Fruit fly (Drosophila melanogaster) whole organism, embryonic: Measurements from ENCODE around the gene Parg.

ENCODE experiments used
- Aef1 ChIP-seq: fragments of 200-800 bp; sonication (Bioruptor generic); IDR thresholded peaks from 3 replicates; pipeline ENCODE4 v1.3.6; 2022; ENCODE audit warnings: missing biosample characterization, missing genetic modification characterization
- Awh ChIP-seq: fragments of 200-800 bp; sonication (Bioruptor generic); IDR thresholded peaks from 2 replicates; pipeline ENCODE4, ENCODE4 v1.3.6; 2022; ENCODE audit warnings: missing biosample characterization, missing genetic modification characterization
- CG10431 ChIP-seq: fragments of 200-800 bp; sonication (Bioruptor generic); optimal IDR thresholded peaks from 3 replicates; lab custom pipeline; 2018; ENCODE audit warnings: missing biosample characterization, mild to moderate bottlenecking, missing genetic modification characterization
- CG11723 ChIP-seq: fragments of 200-800 bp; sonication (Bioruptor generic); optimal IDR thresholded peaks from 2 replicates; lab custom pipeline; 2017; ENCODE audit warnings: missing biosample characterization, mild to moderate bottlenecking, missing genetic modification characterization
- CG1233 ChIP-seq: fragments of 200-800 bp; sonication (Bioruptor generic); optimal IDR thresholded peaks from 4 replicates; lab custom pipeline; 2018; ENCODE audit warnings: missing biosample characterization, mild to moderate bottlenecking, missing genetic modification characterization
- CG13287 ChIP-seq: fragments of 200-800 bp; sonication (Bioruptor generic); IDR thresholded peaks from 2 replicates; pipeline ENCODE4 v1.3.6; 2022; ENCODE audit warnings: missing biosample characterization, missing genetic modification characterization; ENCODE audit not compliant: partially characterized antibody
- CG13894 ChIP-seq: fragments of 200-800 bp; sonication (Bioruptor generic); optimal IDR thresholded peaks from 3 replicates; lab custom pipeline; 2018; ENCODE audit warnings: missing biosample characterization, mild to moderate bottlenecking, missing genetic modification characterization, moderate library complexity
- CG14014 ChIP-seq: fragments of 200-800 bp; sonication (Bioruptor generic); IDR thresholded peaks from 2 replicates; pipeline ENCODE4 v1.3.6; 2022; ENCODE audit warnings: missing biosample characterization, missing genetic modification characterization
- CG14710 ChIP-seq: fragments of 200-800 bp; sonication (Bioruptor generic); optimal IDR thresholded peaks from 3 replicates; lab custom pipeline; 2019; ENCODE audit warnings: missing biosample characterization, mild to moderate bottlenecking, missing genetic modification characterization, moderate library complexity
- CG15514 ChIP-seq: fragments of 200-800 bp; sonication (Bioruptor generic); optimal IDR thresholded peaks from 3 replicates; lab custom pipeline; 2017; ENCODE audit warnings: missing biosample characterization, missing genetic modification characterization, mild to moderate bottlenecking, moderate library complexity, missing genetic modification reagents
- CG17361 ChIP-seq: fragments of 200-800 bp; sonication (Bioruptor generic); IDR thresholded peaks from 3 replicates; pipeline ENCODE4 v1.3.6; 2022; ENCODE audit warnings: missing biosample characterization, missing genetic modification characterization
- CG17385 ChIP-seq: fragments of 200-800 bp; sonication (Bioruptor generic); optimal IDR thresholded peaks from 3 replicates; lab custom pipeline; 2018; ENCODE audit warnings: missing biosample characterization, mild to moderate bottlenecking, missing genetic modification characterization
- CG17568 ChIP-seq: fragments of 200-800 bp; sonication (Bioruptor generic); optimal IDR thresholded peaks from 2 replicates; lab custom pipeline; 2018; ENCODE audit warnings: missing biosample characterization, mild to moderate bottlenecking, missing genetic modification characterization, moderate library complexity
- CG18476 ChIP-seq: fragments of 200-800 bp; sonication (Bioruptor generic); optimal IDR thresholded peaks from 2 replicates; lab custom pipeline; 2016; ENCODE audit warnings: missing biosample characterization, mild to moderate bottlenecking, missing genetic modification characterization
- CG2129 ChIP-seq: fragments of 200-800 bp; sonication (Bioruptor generic); IDR thresholded peaks from 2 replicates; pipeline ENCODE4 v1.3.6; 2022; ENCODE audit warnings: missing biosample characterization, missing genetic modification characterization; ENCODE audit not compliant: partially characterized antibody
- CG2202 ChIP-seq: fragments of 200-800 bp; sonication (Bioruptor generic); optimal IDR thresholded peaks from 2 replicates; lab custom pipeline; 2018; ENCODE audit warnings: missing biosample characterization, mild to moderate bottlenecking, missing genetic modification characterization
- CG31365 ChIP-seq: fragments of 200-800 bp; sonication (Bioruptor generic); optimal IDR thresholded peaks from 2 replicates; lab custom pipeline; 2018; ENCODE audit warnings: missing biosample characterization, mild to moderate bottlenecking, missing genetic modification characterization
- CG4328 ChIP-seq: fragments of 200-800 bp; sonication (Bioruptor generic); optimal IDR thresholded peaks from 3 replicates; lab custom pipeline; 2017; ENCODE audit warnings: missing biosample characterization, missing genetic modification reagents, missing genetic modification characterization
- CG4617 ChIP-seq: fragments of 200-800 bp; sonication (Bioruptor generic); optimal IDR thresholded peaks from 3 replicates; lab custom pipeline; 2016; ENCODE audit warnings: missing biosample characterization, missing genetic modification characterization, borderline replicate concordance
- CG6791 ChIP-seq: fragments of 200-800 bp; sonication (Bioruptor generic); IDR thresholded peaks from 3 replicates; pipeline ENCODE4 v1.3.6; 2022; ENCODE audit warnings: missing biosample characterization, missing genetic modification characterization; ENCODE audit not compliant: partially characterized antibody
- CG7271 ChIP-seq: fragments of 200-800 bp; sonication (Bioruptor generic); optimal IDR thresholded peaks from 2 replicates; lab custom pipeline; 2018; ENCODE audit warnings: missing biosample characterization, mild to moderate bottlenecking, missing genetic modification characterization, moderate library complexity
- CG8089 ChIP-seq: fragments of 200-800 bp; sonication (Bioruptor generic); optimal IDR thresholded peaks from 3 replicates; lab custom pipeline; 2016; ENCODE audit warnings: missing biosample characterization, missing genetic modification characterization
- CG8944 ChIP-seq: fragments of 200-800 bp; sonication (Bioruptor generic); optimal IDR thresholded peaks from 3 replicates; lab custom pipeline; 2016; ENCODE audit warnings: missing biosample characterization, missing genetic modification characterization
- CG9727 ChIP-seq: fragments of 200-800 bp; sonication (Bioruptor generic); optimal IDR thresholded peaks from 3 replicates; lab custom pipeline; 2017; ENCODE audit warnings: missing biosample characterization, mild to moderate bottlenecking, missing genetic modification characterization
- CHES-1-like ChIP-seq: fragments of 200-800 bp; sonication (Bioruptor generic); optimal IDR thresholded peaks from 2 replicates; lab custom pipeline; 2016; ENCODE audit warnings: missing biosample characterization, missing genetic modification characterization
- CoRest ChIP-seq: fragments of 200-800 bp; sonication (Bioruptor generic); optimal IDR thresholded peaks from 3 replicates; lab custom pipeline; 2018; ENCODE audit warnings: missing biosample characterization, mild to moderate bottlenecking, missing genetic modification characterization, moderate library complexity
- E2f1 ChIP-seq: fragments of 200-800 bp; sonication (Bioruptor generic); IDR thresholded peaks from 2 replicates; pipeline ENCODE4 v1.3.6; 2022; ENCODE audit warnings: missing biosample characterization, missing genetic modification characterization
- HLH54F ChIP-seq: fragments of 200-800 bp; sonication (Bioruptor generic); optimal IDR thresholded peaks from 3 replicates; lab custom pipeline; 2016; ENCODE audit warnings: missing biosample characterization, missing genetic modification characterization
- Hmr ChIP-seq: fragments of 200-800 bp; sonication (Bioruptor generic); optimal IDR thresholded peaks from 3 replicates; lab custom pipeline; 2017; ENCODE audit warnings: mild to moderate bottlenecking, missing biosample characterization, missing genetic modification reagents, missing genetic modification characterization
- Ravus ChIP-seq: fragments of 200-800 bp; sonication (Bioruptor generic); IDR thresholded peaks from 2 replicates; pipeline ENCODE4 v1.3.6; 2022; ENCODE audit warnings: missing biosample characterization, missing genetic modification characterization
- Spps ChIP-seq: fragments of 200-800 bp; sonication (Bioruptor generic); optimal IDR thresholded peaks from 2 replicates; lab custom pipeline; 2018; ENCODE audit warnings: missing biosample characterization, mild to moderate bottlenecking, missing genetic modification characterization
- Sry-β ChIP-seq: fragments of 200-800 bp; sonication (Bioruptor generic); optimal IDR thresholded peaks from 2 replicates; lab custom pipeline; 2018; ENCODE audit warnings: missing biosample characterization, mild to moderate bottlenecking, missing genetic modification characterization, moderate library complexity
- bab2 ChIP-seq: fragments of 200-800 bp; sonication (Bioruptor generic); optimal IDR thresholded peaks from 2 replicates; lab custom pipeline; 2016; ENCODE audit warnings: missing biosample characterization, missing genetic modification characterization
- bowl ChIP-seq: fragments of 200-800 bp; sonication (Bioruptor generic); IDR thresholded peaks from 2 replicates; pipeline ENCODE4 v1.3.6; 2022; ENCODE audit warnings: missing biosample characterization, missing genetic modification characterization
- btn ChIP-seq: fragments of 200-800 bp; sonication (Bioruptor generic); optimal IDR thresholded peaks from 2 replicates; lab custom pipeline; 2016; ENCODE audit warnings: missing biosample characterization, missing genetic modification characterization
- crp ChIP-seq, 2 experiments: fragments of 200-800 bp; sonication (Bioruptor generic); optimal IDR thresholded peaks; 2 replicates in 1 of 2; 3 replicates in 1 of 2; lab custom pipeline; 2017; ENCODE audit warnings: missing biosample characterization in 2 of 2, missing genetic modification characterization in 2 of 2, mild to moderate bottlenecking in 1 of 2, moderate library complexity in 1 of 2
- danr ChIP-seq: fragments of 200-800 bp; sonication (Bioruptor generic); IDR thresholded peaks from 2 replicates; pipeline ENCODE4 v1.3.6; 2022; ENCODE audit warnings: missing biosample characterization, missing genetic modification characterization
- gcm2 ChIP-seq: fragments of 200-800 bp; sonication (Bioruptor generic); optimal IDR thresholded peaks from 2 replicates; lab custom pipeline; 2016; ENCODE audit warnings: missing biosample characterization, missing genetic modification characterization
- gt ChIP-seq: fragments of 200-800 bp; sonication (Bioruptor generic); IDR thresholded peaks from 2 replicates; pipeline ENCODE4 v1.3.6; 2022; ENCODE audit warnings: missing biosample characterization, missing genetic modification characterization
- her ChIP-seq: fragments of 200-800 bp; sonication (Bioruptor generic); optimal IDR thresholded peaks from 2 replicates; lab custom pipeline; 2016; ENCODE audit warnings: missing biosample characterization, missing genetic modification characterization
- jing ChIP-seq: fragments of 200-800 bp; sonication (Bioruptor generic); optimal IDR thresholded peaks from 2 replicates; lab custom pipeline; 2018; ENCODE audit warnings: missing biosample characterization, mild to moderate bottlenecking, missing genetic modification characterization
- knrl ChIP-seq: fragments of 200-800 bp; sonication (Bioruptor generic); IDR thresholded peaks from 3 replicates; pipeline ENCODE4 v1.3.6; 2022; ENCODE audit warnings: missing biosample characterization, missing genetic modification characterization; ENCODE audit not compliant: partially characterized antibody
- maf-S ChIP-seq: fragments of 200-800 bp; sonication (Bioruptor generic); optimal IDR thresholded peaks from 2 replicates; lab custom pipeline; 2016; ENCODE audit warnings: missing biosample characterization, missing genetic modification characterization
- oc ChIP-seq: fragments of 200-800 bp; sonication (Bioruptor generic); optimal IDR thresholded peaks from 2 replicates; lab custom pipeline; 2018; ENCODE audit warnings: missing biosample characterization, mild to moderate bottlenecking, missing genetic modification characterization, moderate library complexity
- repo ChIP-seq: fragments of 200-800 bp; sonication (Bioruptor generic); optimal IDR thresholded peaks from 2 replicates; lab custom pipeline; 2016; ENCODE audit warnings: missing biosample characterization, missing genetic modification characterization
- stc ChIP-seq: fragments of 200-800 bp; sonication (Bioruptor generic); IDR thresholded peaks from 2 replicates; pipeline ENCODE4 v1.3.6; 2022; ENCODE audit warnings: missing biosample characterization, missing genetic modification characterization
- stwl ChIP-seq: fragments of 200-800 bp; sonication (Bioruptor generic); optimal IDR thresholded peaks from 3 replicates; lab custom pipeline; 2018; ENCODE audit warnings: missing biosample characterization, mild to moderate bottlenecking, missing genetic modification characterization, moderate library complexity
- tin ChIP-seq: fragments of 200-800 bp; sonication (Bioruptor generic); optimal IDR thresholded peaks from 3 replicates; lab custom pipeline; 2016; ENCODE audit warnings: missing biosample characterization, missing genetic modification characterization
- toy ChIP-seq: fragments of 200-800 bp; sonication (Bioruptor generic); IDR thresholded peaks from 2 replicates; pipeline ENCODE4 v1.3.6; 2022; ENCODE audit warnings: missing biosample characterization, missing genetic modification characterization

Parg gene

dm6 chrX:3677847-3678411 is 6.6 kb upstream of the Parg start (continued):
- peak; percentile 7 for TF ChIP-seq CG8089 (GFP tag; lab: Kevin White, UChicago)
- TF ChIP-seq CG8944 (GFP tag; lab: Kevin White, UChicago), result no peak
- TF ChIP-seq Ravus (GFP tag; lab: Robert Waterston, UW), result no peak
- no peak for TF ChIP-seq CG31365 (tag; lab: Kevin White, UChicago)
- TF ChIP-seq HLH54F (GFP tag; lab: Kevin White, UChicago), result no peak
- peak; percentile 88 for TF ChIP-seq CG9727 (GFP tag; lab: Kevin White, UChicago)
- TF ChIP-seq btn (GFP tag; lab: Kevin White, UChicago), result peak; percentile 7
- no peak for TF ChIP-seq gcm2 (GFP tag; lab: Kevin White, UChicago)
- no peak for TF ChIP-seq CG17568 (GFP tag; lab: Kevin White, UChicago)
- no peak for TF ChIP-seq maf-S (GFP tag; lab: Kevin White, UChicago)
- TF ChIP-seq CG2202, result peak; percentile 71
- peak; percentile 50; the same call in 1 of the 2 replicates for TF ChIP-seq stc (GFP tag; lab: Robert Waterston, UW)
- no peak for TF ChIP-seq stwl
- TF ChIP-seq Awh (GFP tag; lab: Robert Waterston, UW), result 0 out of 2 replicates have a peak, but pooled peaks have one; percentile 47
- no peak for TF ChIP-seq CG2129 (GFP tag; lab: Robert Waterston, UW)
- peak; percentile 72 for TF ChIP-seq oc (tag; lab: Kevin White, UChicago)
- TF ChIP-seq CHES-1-like (GFP tag; lab: Kevin White, UChicago), result peak; percentile 3
- TF ChIP-seq Spps, result peak; percentile 83
- TF ChIP-seq CG7271 (tag; lab: Kevin White, UChicago), result no peak
- no peak for TF ChIP-seq bowl (GFP tag; lab: Robert Waterston, UW)
- TF ChIP-seq CG14014 (GFP tag; lab: Robert Waterston, UW), result peak; percentile 46
- no peak for TF ChIP-seq repo
- peak; percentile 78 for TF ChIP-seq CG11723 (GFP tag; lab: Kevin White, UChicago)
- TF ChIP-seq CG4617 (GFP tag; lab: Kevin White, UChicago), result no peak
- TF ChIP-seq CG18476, result peak; percentile 68
- peak; percentile 55; the same call in 1 of the 2 replicates for TF ChIP-seq E2f1
- TF ChIP-seq toy (GFP tag; lab: Robert Waterston, UW), result no peak
- TF ChIP-seq her (GFP tag; lab: Kevin White, UChicago), result no peak
- peak; percentile 90 for TF ChIP-seq CG14710 (tag; lab: Kevin White, UChicago)
- TF ChIP-seq gt (GFP tag; lab: Robert Waterston, UW), result peak; percentile 49; the same call in 1 of the 2 replicates
- TF ChIP-seq CG6791 (GFP tag; lab: Robert Waterston, UW), result no peak
- TF ChIP-seq knrl (GFP tag; lab: Robert Waterston, UW), result no peak
- TF ChIP-seq bab2 (GFP tag; lab: Kevin White, UChicago), result peak; percentile 34
- TF ChIP-seq CG1233, result peak; percentile 82
- TF ChIP-seq Hmr (GFP tag; lab: Kevin White, UChicago), result peak; percentile 83
- TF ChIP-seq CG13894 (tag; lab: Kevin White, UChicago), result peak; percentile 56
- peak; percentile 65 for TF ChIP-seq tin (GFP tag; lab: Kevin White, UChicago)
- TF ChIP-seq CG17361, result peak; percentile 97
- peak; percentile 50 for TF ChIP-seq CG15514 (GFP tag; lab: Kevin White, UChicago)
- TF ChIP-seq CG13287 (GFP tag; lab: Robert Waterston, UW), result no peak
- TF ChIP-seq CG4328, result peak; percentile 46
- peak in 1 of 2 experiments; percentile 31 for TF ChIP-seq crp (GFP tag; optimal IDR thresholded peaks at IDR 0.05; lab: Kevin White, UChicago)
- peak; percentile 45 for TF ChIP-seq Sry-β (GFP tag; lab: Kevin White, UChicago)
- peak; percentile 54 for TF ChIP-seq Aef1 (GFP tag; lab: Robert Waterston, UW)
- peak; percentile 59 for TF ChIP-seq jing (GFP tag; lab: Kevin White, UChicago)
- peak; percentile 93 for TF ChIP-seq CoRest
- TF ChIP-seq CG10431 (GFP tag; lab: Kevin White, UChicago), result peak; percentile 65
- TF ChIP-seq danr (GFP tag; lab: Robert Waterston, UW), result peak; percentile 54; the same call in 1 of the 2 replicates
- peak; percentile 99 for TF ChIP-seq CG17385 (GFP tag; lab: Kevin White, UChicago)
